Worm (Caenorhabditis elegans): ENCODE results near the gene T24F1.7.

- TF ChIP-seq ztf-7 (tag; optimal IDR thresholded peaks at IDR 0.05) (no peak), lir-3 (tag; optimal IDR thresholded peaks at IDR 0.05) (no peak), unc-130 (GFP tag; optimal IDR thresholded peaks at IDR 0.05) (no peak), nhr-76 (tag; optimal IDR thresholded peaks at IDR 0.05) (no peak), egl-27 (tag; optimal IDR thresholded peaks at IDR 0.05) (no peak)
Measured at ce11 chrII:11333846-11334638, 21.7 kb downstream of the T24F1.7 start.
